Comparison of ENCODE assay signal across 1 fruit fly cellular context in the genomic region with DNA sequence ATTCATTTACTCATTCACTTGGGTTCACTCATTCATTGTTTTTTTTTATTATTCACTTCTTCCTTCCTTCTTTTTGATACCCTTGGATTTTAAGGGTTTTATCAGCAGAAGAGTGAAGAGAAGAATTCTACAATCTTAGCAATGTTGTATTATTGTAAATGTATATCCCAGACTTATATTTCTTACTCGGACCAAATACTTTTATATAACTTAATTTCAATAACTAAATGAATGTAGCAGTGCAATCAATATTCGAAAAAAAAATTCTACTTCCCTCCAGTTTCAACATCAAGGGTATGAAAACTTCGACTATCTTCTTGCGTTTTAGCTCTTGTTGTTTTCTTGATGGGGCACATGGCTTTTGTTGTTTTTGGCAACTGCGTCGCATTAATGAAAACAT.
A peak's percentile ranks its signal among the peaks of the same experiment; 100 is the strongest.
TF ChIP-seq lines count a peak whose summit lies in the region.

No protein-coding gene starts in this region.

TF ChIP-seq in whole organism, embryonic, 481 proteins besides CTCF, POLR2A, EP300 and RAD21 (continued from another document and continues in another):
- no peak for TF ChIP-seq sob (GFP tag; IDR thresholded peaks at IDR 0.05; lab: Robert Waterston, UW)
- peak; percentile 23 to 42 for TF ChIP-seq dpn (GFP tag; optimal IDR thresholded peaks at IDR 0.05; lab: Kevin White, UChicago)
- TF ChIP-seq oc (tag; optimal IDR thresholded peaks at IDR 0.05; lab: Kevin White, UChicago) = no peak
- TF ChIP-seq gce (GFP tag; IDR thresholded peaks at IDR 0.05; lab: Robert Waterston, UW) = no peak
- peak; percentile 60 for TF ChIP-seq PHDP (tag; optimal IDR thresholded peaks at IDR 0.05; lab: Kevin White, UChicago)
- no peak for TF ChIP-seq kni (GFP tag; optimal IDR thresholded peaks at IDR 0.05; lab: Kevin White, UChicago)
- TF ChIP-seq grau (tag; optimal IDR thresholded peaks at IDR 0.05; lab: Kevin White, UChicago) = peak; percentile 70
- TF ChIP-seq CG2875 (GFP tag; optimal IDR thresholded peaks at IDR 0.05; lab: Kevin White, UChicago) = no peak
- TF ChIP-seq CG6689 (GFP tag; IDR thresholded peaks at IDR 0.05; lab: Robert Waterston, UW) = no peak
- no peak for TF ChIP-seq CG9215 (GFP tag; IDR thresholded peaks at IDR 0.05; lab: Robert Waterston, UW)
- no peak for TF ChIP-seq CG30020 (tag; optimal IDR thresholded peaks at IDR 0.05; lab: Kevin White, UChicago)
- no peak for TF ChIP-seq CG2129 (GFP tag; IDR thresholded peaks at IDR 0.05; lab: Robert Waterston, UW; ENCODE audit: partially characterized antibody)
- TF ChIP-seq YL-1 (GFP tag; optimal IDR thresholded peaks at IDR 0.05; lab: Kevin White, UChicago) = no peak
- TF ChIP-seq CG12659 (GFP tag; optimal IDR thresholded peaks at IDR 0.05; lab: Kevin White, UChicago) = peak; percentile 10
- no peak for TF ChIP-seq HLH54F (GFP tag; optimal IDR thresholded peaks at IDR 0.05; lab: Kevin White, UChicago)
- TF ChIP-seq ems (GFP tag; optimal IDR thresholded peaks at IDR 0.05; lab: Kevin White, UChicago) = peak; percentile 19
- peak; percentile 13 for TF ChIP-seq phol (tag; optimal IDR thresholded peaks at IDR 0.05; lab: Kevin White, UChicago)
- TF ChIP-seq Six4 (GFP tag; optimal IDR thresholded peaks at IDR 0.05; lab: Kevin White, UChicago) = no peak
- no peak for TF ChIP-seq CG10654 (GFP tag; optimal IDR thresholded peaks at IDR 0.05; lab: Kevin White, UChicago)
- no peak for TF ChIP-seq cwo (GFP tag; optimal IDR thresholded peaks at IDR 0.05; lab: Kevin White, UChicago)
- no peak for TF ChIP-seq CG6854 (GFP tag; optimal IDR thresholded peaks at IDR 0.05; lab: Kevin White, UChicago)
- peak; percentile 76 for TF ChIP-seq CG2120 (GFP tag; optimal IDR thresholded peaks at IDR 0.05; lab: Kevin White, UChicago)
- no peak for TF ChIP-seq hth (optimal IDR thresholded peaks at IDR 0.05; lab: Kevin White, UChicago)
- TF ChIP-seq Ssrp (tag; optimal IDR thresholded peaks at IDR 0.05; lab: Kevin White, UChicago) = peak; percentile 34
- TF ChIP-seq CG7271 (tag; optimal IDR thresholded peaks at IDR 0.05; lab: Kevin White, UChicago) = no peak
- TF ChIP-seq jumu (GFP tag; optimal IDR thresholded peaks at IDR 0.05; lab: Kevin White, UChicago) = no peak
- peak; percentile 79 for TF ChIP-seq CG8281 (tag; optimal IDR thresholded peaks at IDR 0.05; lab: Kevin White, UChicago)
- peak; percentile 67 for TF ChIP-seq slbo (GFP tag; IDR thresholded peaks at IDR 0.05; lab: Robert Waterston, UW)
- TF ChIP-seq CG1024 (GFP tag; IDR thresholded peaks at IDR 0.05; lab: Robert Waterston, UW) = no peak
- no peak for TF ChIP-seq bcd (GFP tag; optimal IDR thresholded peaks at IDR 0.05; lab: Kevin White, UChicago)
- no peak for TF ChIP-seq pfk (GFP tag; optimal IDR thresholded peaks at IDR 0.05; lab: Kevin White, UChicago)
- no peak for TF ChIP-seq mirr (GFP tag; optimal IDR thresholded peaks at IDR 0.05; lab: Kevin White, UChicago)
- no peak for TF ChIP-seq CG6254 (GFP tag; optimal IDR thresholded peaks at IDR 0.05; lab: Kevin White, UChicago)
- no peak for TF ChIP-seq sens-2 (GFP tag; IDR thresholded peaks at IDR 0.05; lab: Robert Waterston, UW)
- TF ChIP-seq CG9797 (GFP tag; optimal IDR thresholded peaks at IDR 0.05; lab: Kevin White, UChicago) = no peak
- TF ChIP-seq Bgb (GFP tag; IDR thresholded peaks at IDR 0.05; lab: Robert Waterston, UW; ENCODE audit: partially characterized antibody) = no peak
- no peak for TF ChIP-seq CG11085 (GFP tag; IDR thresholded peaks at IDR 0.05; lab: Robert Waterston, UW)
- TF ChIP-seq CG7928 (GFP tag; optimal IDR thresholded peaks at IDR 0.05; lab: Kevin White, UChicago) = no peak
- no peak for TF ChIP-seq gt (GFP tag; IDR thresholded peaks at IDR 0.05; lab: Robert Waterston, UW)
- no peak for TF ChIP-seq sug (tag; optimal IDR thresholded peaks at IDR 0.05; lab: Kevin White, UChicago)
- no peak for TF ChIP-seq CG1233 (GFP tag; optimal IDR thresholded peaks at IDR 0.05; lab: Kevin White, UChicago)
- TF ChIP-seq chn (GFP tag; optimal IDR thresholded peaks at IDR 0.05; lab: Kevin White, UChicago) = no peak
- TF ChIP-seq CG15269 (tag; optimal IDR thresholded peaks at IDR 0.05; lab: Kevin White, UChicago) = peak; percentile 65
- TF ChIP-seq CG10462 (GFP tag; optimal IDR thresholded peaks at IDR 0.05; lab: Kevin White, UChicago) = no peak
- peak; percentile 35 for TF ChIP-seq CG13624 (GFP tag; optimal IDR thresholded peaks at IDR 0.05; lab: Kevin White, UChicago)
- TF ChIP-seq B-H2 (GFP tag; optimal IDR thresholded peaks at IDR 0.05; lab: Kevin White, UChicago) = no peak
- peak; percentile 13 for TF ChIP-seq CG1602 (GFP tag; optimal IDR thresholded peaks at IDR 0.05; lab: Kevin White, UChicago)
- no peak for TF ChIP-seq rib (GFP tag; IDR thresholded peaks at IDR 0.05; lab: Robert Waterston, UW)
- TF ChIP-seq bowl (GFP tag; IDR thresholded peaks at IDR 0.05; lab: Robert Waterston, UW) = no peak
- no peak for TF ChIP-seq repo (GFP tag; optimal IDR thresholded peaks at IDR 0.05; lab: Kevin White, UChicago)
- TF ChIP-seq lbe (GFP tag; optimal IDR thresholded peaks at IDR 0.05; lab: Kevin White, UChicago) = peak; percentile 37
- TF ChIP-seq CG17829 (tag; optimal IDR thresholded peaks at IDR 0.05; lab: Kevin White, UChicago) = no peak
- TF ChIP-seq CG16813 (GFP tag; IDR thresholded peaks at IDR 0.05; lab: Robert Waterston, UW; ENCODE audit: partially characterized antibody) = no peak
- no peak for TF ChIP-seq Dll (GFP tag; IDR thresholded peaks at IDR 0.05; lab: Robert Waterston, UW; ENCODE audit: partially characterized antibody)
- TF ChIP-seq GATAe (GFP tag; conservative IDR thresholded peaks at IDR 0.05; lab: Robert Waterston, UW) = no peak
- TF ChIP-seq p53 (GFP tag; optimal IDR thresholded peaks at IDR 0.05; lab: Kevin White, UChicago) = no peak
- no peak for TF ChIP-seq CG16779 (GFP tag; IDR thresholded peaks at IDR 0.05; lab: Robert Waterston, UW)
- no peak for TF ChIP-seq dm (GFP tag; optimal IDR thresholded peaks at IDR 0.05; lab: Kevin White, UChicago)
- TF ChIP-seq Drgx (GFP tag; IDR thresholded peaks at IDR 0.05; lab: Robert Waterston, UW) = no peak
- no peak for TF ChIP-seq Jarid2 (GFP tag; optimal IDR thresholded peaks at IDR 0.05; lab: Kevin White, UChicago)
- no peak for TF ChIP-seq sr (GFP tag; IDR thresholded peaks at IDR 0.05; lab: Robert Waterston, UW)
- peak; percentile 92 for TF ChIP-seq D19B (GFP tag; optimal IDR thresholded peaks at IDR 0.05; lab: Kevin White, UChicago)
- peak; percentile 6 for TF ChIP-seq CG10979 (tag; optimal IDR thresholded peaks at IDR 0.05; lab: Kevin White, UChicago)
- no peak for TF ChIP-seq CG4854 (GFP tag; optimal IDR thresholded peaks at IDR 0.05; lab: Kevin White, UChicago)
- TF ChIP-seq sima (GFP tag; optimal IDR thresholded peaks at IDR 0.05; lab: Kevin White, UChicago) = no peak
- TF ChIP-seq CG14014 (GFP tag; IDR thresholded peaks at IDR 0.05; lab: Robert Waterston, UW) = no peak
- TF ChIP-seq seq (GFP tag; IDR thresholded peaks at IDR 0.05; lab: Robert Waterston, UW) = no peak
- TF ChIP-seq Scr (GFP tag; IDR thresholded peaks at IDR 0.05; lab: Robert Waterston, UW; ENCODE audit: partially characterized antibody) = no peak
- no peak for TF ChIP-seq Side (GFP tag; optimal IDR thresholded peaks at IDR 0.05; lab: Kevin White, UChicago)
- TF ChIP-seq CG8290 (GFP tag; optimal IDR thresholded peaks at IDR 0.05; lab: Kevin White, UChicago) = no peak
- TF ChIP-seq CG8290 (tag; optimal IDR thresholded peaks at IDR 0.05; lab: Kevin White, UChicago) = no peak
- TF ChIP-seq ttk (GFP tag; IDR thresholded peaks at IDR 0.05; lab: Robert Waterston, UW) = no peak
- no peak for TF ChIP-seq HmgZ (tag; optimal IDR thresholded peaks at IDR 0.05; lab: Kevin White, UChicago)
- TF ChIP-seq BEAF-32 (GFP tag; optimal IDR thresholded peaks at IDR 0.05; lab: Kevin White, UChicago) = no peak
- no peak for TF ChIP-seq HLH3B (GFP tag; IDR thresholded peaks at IDR 0.05; lab: Robert Waterston, UW)
- TF ChIP-seq tap (tag; optimal IDR thresholded peaks at IDR 0.05; lab: Kevin White, UChicago) = no peak
- no peak for TF ChIP-seq ab (GFP tag; optimal IDR thresholded peaks at IDR 0.05; lab: Kevin White, UChicago)
- no peak for TF ChIP-seq ind (GFP tag; optimal IDR thresholded peaks at IDR 0.05; lab: Kevin White, UChicago)
- no peak for TF ChIP-seq CG12942 (GFP tag; optimal IDR thresholded peaks at IDR 0.05; lab: Kevin White, UChicago)
- no peak for TF ChIP-seq cas (GFP tag; IDR thresholded peaks at IDR 0.05; lab: Robert Waterston, UW)
- TF ChIP-seq CG10321 (GFP tag; IDR thresholded peaks at IDR 0.05; lab: Robert Waterston, UW) = no peak
- peak; percentile 12 for TF ChIP-seq Bdp1 (GFP tag; optimal IDR thresholded peaks at IDR 0.05; lab: Kevin White, UChicago)
- TF ChIP-seq CG2116 (GFP tag; optimal IDR thresholded peaks at IDR 0.05; lab: Kevin White, UChicago) = no peak
- no peak for TF ChIP-seq CG3995 (GFP tag; optimal IDR thresholded peaks at IDR 0.05; lab: Kevin White, UChicago)
- no peak for TF ChIP-seq sisA (GFP tag; IDR thresholded peaks at IDR 0.05; lab: Robert Waterston, UW)
- TF ChIP-seq CG3726 (GFP tag; IDR thresholded peaks at IDR 0.05; lab: Robert Waterston, UW) = no peak
- TF ChIP-seq CG5953 (GFP tag; IDR thresholded peaks at IDR 0.05; lab: Robert Waterston, UW) = no peak
- no peak for TF ChIP-seq CG14050 (GFP tag; IDR thresholded peaks at IDR 0.05; lab: Robert Waterston, UW)
- TF ChIP-seq HmgD (GFP tag; optimal IDR thresholded peaks at IDR 0.05; lab: Kevin White, UChicago) = no peak
- TF ChIP-seq CG12744 (GFP tag; optimal IDR thresholded peaks at IDR 0.05; lab: Kevin White, UChicago) = peak; percentile 20
- no peak for TF ChIP-seq CG3065 (GFP tag; optimal IDR thresholded peaks at IDR 0.05; lab: Kevin White, UChicago)
- peak; percentile 4 for TF ChIP-seq CG9609 (GFP tag; optimal IDR thresholded peaks at IDR 0.05; lab: Kevin White, UChicago)
- TF ChIP-seq CG8089 (GFP tag; optimal IDR thresholded peaks at IDR 0.05; lab: Kevin White, UChicago) = no peak
- no peak for TF ChIP-seq ftz-f1 (GFP tag; optimal IDR thresholded peaks at IDR 0.05; lab: Kevin White, UChicago)
- TF ChIP-seq gsb-n (tag; optimal IDR thresholded peaks at IDR 0.05; lab: Kevin White, UChicago) = no peak
- TF ChIP-seq CG2199 (GFP tag; IDR thresholded peaks at IDR 0.05; lab: Robert Waterston, UW) = no peak
- TF ChIP-seq danr (GFP tag; IDR thresholded peaks at IDR 0.05; lab: Robert Waterston, UW) = no peak
- peak; percentile 25 for TF ChIP-seq Bteb2 (GFP tag; optimal IDR thresholded peaks at IDR 0.05; lab: Kevin White, UChicago)
- TF ChIP-seq nau (GFP tag; optimal IDR thresholded peaks at IDR 0.05; lab: Kevin White, UChicago) = no peak
- TF ChIP-seq CG11560 (tag; IDR thresholded peaks at IDR 0.05; lab: Robert Waterston, UW) = no peak
- TF ChIP-seq Fer1 (GFP tag; optimal IDR thresholded peaks at IDR 0.05; lab: Kevin White, UChicago) = no peak
- no peak for TF ChIP-seq fd102C (GFP tag; optimal IDR thresholded peaks at IDR 0.05; lab: Kevin White, UChicago)
- TF ChIP-seq CG32767 (GFP tag; IDR thresholded peaks at IDR 0.05; lab: Robert Waterston, UW) = no peak
- TF ChIP-seq CG1529 (GFP tag; optimal IDR thresholded peaks at IDR 0.05; lab: Kevin White, UChicago) = no peak
- TF ChIP-seq CG6175 (GFP tag; IDR thresholded peaks at IDR 0.05; lab: Robert Waterston, UW) = no peak
- peak; percentile 14 for TF ChIP-seq Atf3 (GFP tag; optimal IDR thresholded peaks at IDR 0.05; lab: Kevin White, UChicago)
- TF ChIP-seq CG7786 (GFP tag; optimal IDR thresholded peaks at IDR 0.05; lab: Kevin White, UChicago) = peak; percentile 41
- TF ChIP-seq CkIIα-i1 (GFP tag; IDR thresholded peaks at IDR 0.05; lab: Robert Waterston, UW) = no peak
- TF ChIP-seq az2 (GFP tag; optimal IDR thresholded peaks at IDR 0.05; lab: Kevin White, UChicago) = peak; percentile 51
- TF ChIP-seq ATbp (GFP tag; optimal IDR thresholded peaks at IDR 0.05; lab: Kevin White, UChicago) = peak; percentile 19
- TF ChIP-seq MTF-1 (GFP tag; optimal IDR thresholded peaks at IDR 0.05; lab: Kevin White, UChicago; ENCODE audit: borderline replicate concordance) = no peak
- TF ChIP-seq pb (GFP tag; optimal IDR thresholded peaks at IDR 0.05; lab: Kevin White, UChicago) = no peak
- TF ChIP-seq CG1832 (GFP tag; optimal IDR thresholded peaks at IDR 0.05; lab: Kevin White, UChicago) = no peak
- no peak for TF ChIP-seq CG13287 (GFP tag; IDR thresholded peaks at IDR 0.05; lab: Robert Waterston, UW; ENCODE audit: partially characterized antibody)
- TF ChIP-seq B-H1 (GFP tag; IDR thresholded peaks at IDR 0.05; lab: Robert Waterston, UW) = no peak
- TF ChIP-seq CG7745 (tag; optimal IDR thresholded peaks at IDR 0.05; lab: Kevin White, UChicago) = no peak
- 0 out of 3 replicates have a peak, but pooled peaks have one; percentile 11 for TF ChIP-seq ci (GFP tag; IDR thresholded peaks at IDR 0.05; lab: Robert Waterston, UW)
- no peak; the same call in 1 of the 2 replicates for TF ChIP-seq lmd (GFP tag; IDR thresholded peaks at IDR 0.05; lab: Robert Waterston, UW)
- no peak for TF ChIP-seq zfh2 (GFP tag; optimal IDR thresholded peaks at IDR 0.05; lab: Kevin White, UChicago)
- no peak for TF ChIP-seq CG6683 (GFP tag; optimal IDR thresholded peaks at IDR 0.05; lab: Kevin White, UChicago)
- TF ChIP-seq CG18011 (GFP tag; optimal IDR thresholded peaks at IDR 0.05; lab: Kevin White, UChicago) = no peak
- no peak for TF ChIP-seq Tbp (GFP tag; optimal IDR thresholded peaks at IDR 0.05; lab: Kevin White, UChicago)
- TF ChIP-seq CG18599 (GFP tag; optimal IDR thresholded peaks at IDR 0.05; lab: Kevin White, UChicago) = peak; percentile 26
- no peak for TF ChIP-seq nom (GFP tag; optimal IDR thresholded peaks at IDR 0.05; lab: Kevin White, UChicago)
- no peak for TF ChIP-seq trem (tag; optimal IDR thresholded peaks at IDR 0.05; lab: Kevin White, UChicago)
- TF ChIP-seq Ptx1 (GFP tag; IDR thresholded peaks at IDR 0.05; lab: Robert Waterston, UW) = 0 out of 2 replicates have a peak, but pooled peaks have one; percentile 20
- no peak for TF ChIP-seq CG17612 (GFP tag; IDR thresholded peaks at IDR 0.05; lab: Robert Waterston, UW)
- TF ChIP-seq CG14860 (GFP tag; IDR thresholded peaks at IDR 0.05; lab: Robert Waterston, UW; ENCODE audit: partially characterized antibody) = no peak
- TF ChIP-seq sc (optimal IDR thresholded peaks at IDR 0.05; lab: Kevin White, UChicago) = no peak
- TF ChIP-seq sc (GFP tag; optimal IDR thresholded peaks at IDR 0.05; lab: Kevin White, UChicago) = no peak
- TF ChIP-seq HHEX (GFP tag; optimal IDR thresholded peaks at IDR 0.05; lab: Kevin White, UChicago) = no peak
- no peak for TF ChIP-seq emc (GFP tag; optimal IDR thresholded peaks at IDR 0.05; lab: Kevin White, UChicago)
- peak; percentile 47 for TF ChIP-seq CG30403 (GFP tag; optimal IDR thresholded peaks at IDR 0.05; lab: Kevin White, UChicago)
- no peak for TF ChIP-seq CG32532 (GFP tag; IDR thresholded peaks at IDR 0.05; lab: Robert Waterston, UW)
